Fruit fly (Drosophila melanogaster) whole organism, embryonic: ENCODE results near the gene CG4461.

Experiments
- CG11695 ChIP-seq: fragments of 200-800 bp; sonication (Bioruptor generic); IDR thresholded peaks from 3 replicates; pipeline ENCODE4 v1.3.6; 2022; ENCODE audit warnings: missing biosample characterization, missing genetic modification characterization
- CG14014 ChIP-seq: fragments of 200-800 bp; sonication (Bioruptor generic); IDR thresholded peaks from 2 replicates; pipeline ENCODE4 v1.3.6; 2022; ENCODE audit warnings: missing biosample characterization, missing genetic modification characterization
- CG14441 ChIP-seq: fragments of 200-800 bp; sonication (Bioruptor generic); IDR thresholded peaks from 2 replicates; pipeline ENCODE4 v1.3.6; 2022; ENCODE audit warnings: missing biosample characterization, missing genetic modification characterization
- CG43689 ChIP-seq: fragments of 200-800 bp; sonication (Bioruptor generic); IDR thresholded peaks from 2 replicates; pipeline ENCODE4 v1.3.6; 2022; ENCODE audit warnings: missing biosample characterization, missing genetic modification characterization
- Six4 ChIP-seq: fragments of 200-800 bp; sonication (Bioruptor generic); optimal IDR thresholded peaks from 2 replicates; lab custom pipeline; 2016; ENCODE audit warnings: missing biosample characterization, missing genetic modification characterization
- al ChIP-seq: fragments of 200-800 bp; sonication (Bioruptor generic); IDR thresholded peaks from 2 replicates; pipeline ENCODE4 v1.3.6; 2022; ENCODE audit warnings: missing biosample characterization, missing genetic modification characterization
- ap ChIP-seq: fragments of 200-800 bp; sonication (Bioruptor generic); IDR thresholded peaks from 2 replicates; pipeline ENCODE4 v1.3.6; 2022; ENCODE audit warnings: missing biosample characterization, missing genetic modification characterization
- h ChIP-seq: fragments of >200 bp; optimal IDR thresholded peaks from 2 replicates; lab custom pipeline; 2017
- lbe ChIP-seq: fragments of 200-800 bp; sonication (Bioruptor generic); optimal IDR thresholded peaks from 2 replicates; lab custom pipeline; 2016; ENCODE audit warnings: missing biosample characterization, mild to moderate bottlenecking, missing genetic modification characterization
- lov ChIP-seq, 2 experiments: fragments of 200-800 bp in 1 of 2; fragments of >200 bp in 1 of 2; sonication (Bioruptor generic) in 1 of 2; IDR thresholded peaks in 1 of 2; optimal IDR thresholded peaks in 1 of 2; 2 replicates in 1 of 2; 3 replicates in 1 of 2; pipeline versions ENCODE4 v1.3.6 to Lab custom; 2017 to 2022; ENCODE audit warnings: missing biosample characterization in 1 of 2, missing genetic modification characterization in 1 of 2
- nau ChIP-seq: fragments of 200-800 bp; sonication (Bioruptor generic); optimal IDR thresholded peaks from 3 replicates; lab custom pipeline; 2017; ENCODE audit warnings: missing biosample characterization, mild to moderate bottlenecking, missing genetic modification characterization, missing genetic modification reagents
- row ChIP-seq: fragments of 200-800 bp; sonication (Bioruptor generic); IDR thresholded peaks from 3 replicates; pipeline ENCODE4 v1.3.6; 2022; ENCODE audit warnings: missing biosample characterization, missing genetic modification characterization

dm6 chr3L:9345157-9345556 lies 30.1 kb upstream of the CG4461 start:
- no peak for TF ChIP-seq ap (GFP tag; lab: Robert Waterston, UW)
- TF ChIP-seq CG14014 (GFP tag; lab: Robert Waterston, UW): no peak
- TF ChIP-seq nau (GFP tag; lab: Kevin White, UChicago): no peak
- TF ChIP-seq row: no peak
- no peak for TF ChIP-seq CG43689 (GFP tag; lab: Robert Waterston, UW)
- TF ChIP-seq CG14441 (GFP tag; lab: Robert Waterston, UW): no peak
- no peak for TF ChIP-seq h (lab: Kevin White, UChicago)
- no peak for TF ChIP-seq Six4
- no peak for TF ChIP-seq CG11695 (GFP tag; lab: Robert Waterston, UW)
- no peak for TF ChIP-seq al
- no peak for TF ChIP-seq lbe (GFP tag; lab: Kevin White, UChicago)
- no peak for TF ChIP-seq lov (optimal IDR thresholded peaks at IDR 0.05; lab: Kevin White, UChicago)
- no peak for TF ChIP-seq lov (GFP tag; IDR thresholded peaks at IDR 0.05; lab: Robert Waterston, UW)
